Fruit fly (Drosophila melanogaster) whole organism, embryonic: ENCODE measurements around the gene PIG-L.

Experiments
- ATbp ChIP-seq: fragments of 200-800 bp; sonication (Bioruptor generic); optimal IDR thresholded peaks from 2 replicates; lab custom pipeline; 2017; ENCODE audit warnings: missing biosample characterization, mild to moderate bottlenecking, missing genetic modification characterization, missing genetic modification reagents
- Atf6 ChIP-seq: fragments of 200-800 bp; sonication (Bioruptor generic); IDR thresholded peaks from 2 replicates; pipeline ENCODE4 v1.3.6; 2022; ENCODE audit warnings: missing biosample characterization, missing genetic modification characterization
- CG11085 ChIP-seq: fragments of 200-800 bp; sonication (Bioruptor generic); IDR thresholded peaks from 2 replicates; pipeline ENCODE4 v1.3.6; 2022; ENCODE audit warnings: missing biosample characterization, missing genetic modification characterization
- CG11560 ChIP-seq: fragments of 200-800 bp; sonication (Bioruptor generic); IDR thresholded peaks from 3 replicates; pipeline ENCODE4 v1.3.6; 2022; ENCODE audit warnings: missing biosample characterization, missing genetic modification characterization
- CG12155 ChIP-seq: fragments of 200-800 bp; sonication (Bioruptor generic); optimal IDR thresholded peaks from 3 replicates; lab custom pipeline; 2016; ENCODE audit warnings: missing biosample characterization, missing genetic modification characterization
- CG12299 ChIP-seq: fragments of 200-800 bp; sonication (Bioruptor generic); optimal IDR thresholded peaks from 2 replicates; lab custom pipeline; 2018; ENCODE audit warnings: missing biosample characterization, mild to moderate bottlenecking, missing genetic modification characterization
- CG12744 ChIP-seq: fragments of 200-800 bp; sonication (Bioruptor generic); optimal IDR thresholded peaks from 2 replicates; lab custom pipeline; 2016; ENCODE audit warnings: missing biosample characterization, missing genetic modification characterization
- CG12769 ChIP-seq: fragments of 200-800 bp; sonication (Bioruptor generic); optimal IDR thresholded peaks from 2 replicates; lab custom pipeline; 2019; ENCODE audit warnings: missing biosample characterization, mild to moderate bottlenecking, missing genetic modification characterization, moderate library complexity
- CG13624 ChIP-seq: fragments of 200-800 bp; sonication (Bioruptor generic); optimal IDR thresholded peaks from 2 replicates; lab custom pipeline; 2016; ENCODE audit warnings: missing biosample characterization, missing genetic modification characterization
- CG14014 ChIP-seq: fragments of 200-800 bp; sonication (Bioruptor generic); IDR thresholded peaks from 2 replicates; pipeline ENCODE4 v1.3.6; 2022; ENCODE audit warnings: missing biosample characterization, missing genetic modification characterization
- CG1603 ChIP-seq: fragments of 200-800 bp; sonication (Bioruptor generic); optimal IDR thresholded peaks from 2 replicates; lab custom pipeline; 2019; ENCODE audit warnings: missing biosample characterization, mild to moderate bottlenecking, missing genetic modification characterization, moderate library complexity
- CG17568 ChIP-seq: fragments of 200-800 bp; sonication (Bioruptor generic); optimal IDR thresholded peaks from 2 replicates; lab custom pipeline; 2018; ENCODE audit warnings: missing biosample characterization, mild to moderate bottlenecking, missing genetic modification characterization, moderate library complexity
- CG18011 ChIP-seq: fragments of 200-800 bp; sonication (Bioruptor generic); optimal IDR thresholded peaks from 2 replicates; lab custom pipeline; 2017; ENCODE audit warnings: missing biosample characterization, missing genetic modification characterization, mild to moderate bottlenecking, moderate library complexity, missing genotype
- CG2889 ChIP-seq: fragments of 200-800 bp; sonication (Bioruptor generic); IDR thresholded peaks from 3 replicates; pipeline ENCODE4 v1.3.6; 2022; ENCODE audit warnings: missing biosample characterization, missing genetic modification characterization
- CG31365 ChIP-seq: fragments of 200-800 bp; sonication (Bioruptor generic); optimal IDR thresholded peaks from 2 replicates; lab custom pipeline; 2018; ENCODE audit warnings: missing biosample characterization, mild to moderate bottlenecking, missing genetic modification characterization
- CG3281 ChIP-seq: fragments of 200-800 bp; sonication (Bioruptor generic); optimal IDR thresholded peaks from 3 replicates; lab custom pipeline; 2017; ENCODE audit warnings: missing biosample characterization, mild to moderate bottlenecking, missing genetic modification characterization
- CG34376 ChIP-seq: fragments of 200-800 bp; sonication (Bioruptor generic); optimal IDR thresholded peaks from 2 replicates; lab custom pipeline; 2018; ENCODE audit warnings: missing biosample characterization, mild to moderate bottlenecking, missing genetic modification characterization
- CG6854 ChIP-seq: fragments of 200-800 bp; sonication (Bioruptor generic); optimal IDR thresholded peaks from 3 replicates; lab custom pipeline; 2017; ENCODE audit warnings: missing biosample characterization, mild to moderate bottlenecking, missing genetic modification characterization
- CG7271 ChIP-seq: fragments of 200-800 bp; sonication (Bioruptor generic); optimal IDR thresholded peaks from 2 replicates; lab custom pipeline; 2018; ENCODE audit warnings: missing biosample characterization, mild to moderate bottlenecking, missing genetic modification characterization, moderate library complexity
- CG9932 ChIP-seq: fragments of 200-800 bp; sonication (Bioruptor generic); IDR thresholded peaks from 2 replicates; pipeline ENCODE4 v1.3.6; 2022; ENCODE audit warnings: missing biosample characterization, missing genetic modification characterization
- D19A ChIP-seq: fragments of 200-800 bp; optimal IDR thresholded peaks from 3 replicates; lab custom pipeline; 2019; ENCODE audit warnings: missing biosample characterization, mild to moderate bottlenecking, missing genetic modification characterization, moderate library complexity
- Drgx ChIP-seq: fragments of 200-800 bp; sonication (Bioruptor generic); IDR thresholded peaks from 2 replicates; pipeline ENCODE4 v1.3.6; 2022; ENCODE audit warnings: missing biosample characterization, missing genetic modification characterization
- E2f2 ChIP-seq: fragments of 200-800 bp; sonication (Bioruptor generic); IDR thresholded peaks from 2 replicates; pipeline ENCODE4 v1.3.6; 2022; ENCODE audit warnings: missing biosample characterization, missing genetic modification characterization
- Gug ChIP-seq: fragments of 200-800 bp; sonication (Bioruptor generic); IDR thresholded peaks from 4 replicates; pipeline ENCODE4 v1.3.6; 2022; ENCODE audit warnings: missing biosample characterization, missing genetic modification characterization
- HLH54F ChIP-seq: fragments of 200-800 bp; sonication (Bioruptor generic); optimal IDR thresholded peaks from 3 replicates; lab custom pipeline; 2016; ENCODE audit warnings: missing biosample characterization, missing genetic modification characterization
- HLHmδ ChIP-seq: fragments of 200-800 bp; sonication (Bioruptor generic); optimal IDR thresholded peaks from 2 replicates; lab custom pipeline; 2018; ENCODE audit warnings: missing biosample characterization, mild to moderate bottlenecking, missing genetic modification characterization, moderate library complexity
- Hand ChIP-seq: fragments of 200-800 bp; sonication (Bioruptor generic); optimal IDR thresholded peaks from 2 replicates; lab custom pipeline; 2017; ENCODE audit warnings: mild to moderate bottlenecking, missing biosample characterization, missing genetic modification reagents, missing genetic modification characterization
- Kr ChIP-seq: fragments of 200-800 bp; sonication (Bioruptor generic); optimal IDR thresholded peaks from 2 replicates; lab custom pipeline; 2017; ENCODE audit warnings: missing biosample characterization, mild to moderate bottlenecking, missing genetic modification characterization
- Lhr ChIP-seq: fragments of 200-800 bp; sonication (Bioruptor generic); optimal IDR thresholded peaks from 3 replicates; lab custom pipeline; 2017; ENCODE audit warnings: mild to moderate bottlenecking, missing biosample characterization, missing genetic modification reagents, missing genetic modification characterization
- Nf-YC ChIP-seq: fragments of 200-800 bp; optimal IDR thresholded peaks from 3 replicates; lab custom pipeline; 2019; ENCODE audit warnings: missing biosample characterization, mild to moderate bottlenecking, missing genetic modification characterization, moderate library complexity
- Rfx ChIP-seq: fragments of 200-800 bp; sonication (Bioruptor generic); IDR thresholded peaks from 2 replicates; pipeline ENCODE4 v1.3.6; 2022; ENCODE audit warnings: missing biosample characterization, missing genetic modification characterization
- Sox100B ChIP-seq: fragments of 200-800 bp; sonication (Bioruptor generic); optimal IDR thresholded peaks from 3 replicates; lab custom pipeline; 2018; ENCODE audit warnings: missing biosample characterization, mild to moderate bottlenecking, missing genetic modification characterization
- Sry-β ChIP-seq: fragments of 200-800 bp; sonication (Bioruptor generic); optimal IDR thresholded peaks from 2 replicates; lab custom pipeline; 2018; ENCODE audit warnings: missing biosample characterization, mild to moderate bottlenecking, missing genetic modification characterization, moderate library complexity
- Ssrp ChIP-seq: fragments of 200-800 bp; sonication (Bioruptor generic); optimal IDR thresholded peaks from 2 replicates; lab custom pipeline; 2018; ENCODE audit warnings: missing biosample characterization, mild to moderate bottlenecking, missing genetic modification characterization, moderate library complexity
- br ChIP-seq: fragments of >200 bp; optimal IDR thresholded peaks from 2 replicates; lab custom pipeline; 2017
- esg ChIP-seq: fragments of 200-800 bp; sonication (Bioruptor generic); conservative IDR thresholded peaks from 2 replicates; pipeline ENCODE4 v1.3.6; 2022; ENCODE audit warnings: missing biosample characterization, missing genetic modification characterization
- eyg ChIP-seq: fragments of 200-800 bp; sonication (Bioruptor generic); optimal IDR thresholded peaks from 3 replicates; lab custom pipeline; 2016; ENCODE audit warnings: missing biosample characterization, missing genetic modification characterization
- fru ChIP-seq: fragments of >200 bp; optimal IDR thresholded peaks from 2 replicates; lab custom pipeline; 2017
- gsb ChIP-seq: fragments of 200-800 bp; sonication (Bioruptor generic); IDR thresholded peaks from 2 replicates; pipeline ENCODE4 v1.3.6; 2022; ENCODE audit warnings: missing biosample characterization, missing genetic modification characterization
- kay ChIP-seq: fragments of 200-800 bp; sonication (Bioruptor generic); optimal IDR thresholded peaks from 2 replicates; lab custom pipeline; 2016; ENCODE audit warnings: missing biosample characterization, missing genetic modification characterization
- klu ChIP-seq: fragments of 200-800 bp; sonication (Bioruptor generic); IDR thresholded peaks from 2 replicates; pipeline ENCODE4 v1.3.6; 2022; ENCODE audit warnings: missing biosample characterization, missing genetic modification characterization
- kni ChIP-seq: fragments of 200-800 bp; sonication (Bioruptor generic); optimal IDR thresholded peaks from 3 replicates; lab custom pipeline; 2017; ENCODE audit warnings: mild to moderate bottlenecking, missing biosample characterization, missing genetic modification reagents, missing genetic modification characterization
- lab ChIP-seq: fragments of 200-800 bp; sonication (Bioruptor generic); optimal IDR thresholded peaks from 3 replicates; lab custom pipeline; 2017; ENCODE audit warnings: missing biosample characterization, missing genetic modification characterization, mild to moderate bottlenecking, moderate library complexity, missing genetic modification reagents
- nau ChIP-seq: fragments of 200-800 bp; sonication (Bioruptor generic); optimal IDR thresholded peaks from 3 replicates; lab custom pipeline; 2017; ENCODE audit warnings: missing biosample characterization, mild to moderate bottlenecking, missing genetic modification characterization, missing genetic modification reagents
- oc ChIP-seq: fragments of 200-800 bp; sonication (Bioruptor generic); optimal IDR thresholded peaks from 2 replicates; lab custom pipeline; 2018; ENCODE audit warnings: missing biosample characterization, mild to moderate bottlenecking, missing genetic modification characterization, moderate library complexity
- pnt ChIP-seq: fragments of 200-800 bp; sonication (Bioruptor generic); optimal IDR thresholded peaks from 3 replicates; lab custom pipeline; 2016; ENCODE audit warnings: missing biosample characterization, missing genetic modification characterization
- tgo ChIP-seq: fragments of 200-800 bp; sonication (Bioruptor generic); IDR thresholded peaks from 3 replicates; pipeline ENCODE4 v1.3.6; 2022; ENCODE audit warnings: missing biosample characterization, missing genetic modification characterization
- tin ChIP-seq: fragments of 200-800 bp; sonication (Bioruptor generic); optimal IDR thresholded peaks from 3 replicates; lab custom pipeline; 2016; ENCODE audit warnings: missing biosample characterization, missing genetic modification characterization
- tx ChIP-seq: fragments of 200-800 bp; sonication (Bioruptor generic); optimal IDR thresholded peaks from 2 replicates; lab custom pipeline; 2016; ENCODE audit warnings: missing biosample characterization, missing genetic modification characterization
- yki ChIP-seq: fragments of >200 bp; optimal IDR thresholded peaks from 3 replicates; lab custom pipeline; 2018
- zfh1 ChIP-seq: fragments of 200-800 bp; sonication (Bioruptor generic); IDR thresholded peaks from 3 replicates; pipeline ENCODE4 v1.3.6; 2022; ENCODE audit warnings: missing biosample characterization, missing genetic modification characterization

PIG-L gene

DNA sequence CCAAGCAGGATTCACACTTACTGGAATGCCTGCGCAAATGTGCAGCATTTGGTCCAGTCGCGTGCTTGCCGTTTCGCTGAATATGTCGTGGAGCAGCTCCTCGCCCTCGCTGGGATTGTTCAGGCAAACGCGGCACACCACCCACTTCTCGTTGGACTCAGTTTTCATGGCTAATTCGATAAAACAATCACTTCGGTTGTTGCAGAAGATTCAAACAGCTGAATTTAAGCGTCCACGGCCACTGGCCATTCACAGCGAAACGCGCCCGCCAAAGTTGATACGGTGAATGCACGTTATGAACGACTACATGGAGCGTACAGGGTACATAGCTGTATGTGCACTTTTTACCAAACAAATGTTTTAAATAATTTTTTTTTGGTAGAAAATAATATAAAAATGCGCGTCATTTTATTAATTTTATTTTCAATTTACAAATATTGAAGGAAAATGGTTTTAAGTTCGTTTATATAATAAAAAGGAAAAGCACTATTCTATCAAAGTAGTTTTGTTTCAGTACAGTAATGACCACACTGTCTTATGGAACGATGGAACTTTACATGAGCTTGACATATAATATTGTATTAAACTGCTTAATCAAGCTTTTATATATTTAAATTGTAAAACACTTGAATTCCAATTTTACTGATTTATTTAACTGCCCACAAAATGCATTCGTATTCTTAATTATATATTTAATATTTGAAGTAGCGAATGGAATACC lies 10.1 kb upstream of the PIG-L start, which contains the start of gene trem (continued):
- TF ChIP-seq CG11560 (peak; percentile 61; the same call in 2 of the 3 replicates), Sox100B (GFP tag; lab: Kevin White, UChicago) (no peak), esg (GFP tag; lab: Robert Waterston, UW) (peak; percentile 50; the same call in 1 of the 2 replicates), gsb (GFP tag; lab: Robert Waterston, UW) (no peak), CG12744 (no peak), nau (GFP tag; lab: Kevin White, UChicago) (no peak), br (no peak), CG6854 (no peak), CG18011 (peak; percentile 44), CG9932 (GFP tag; lab: Robert Waterston, UW) (peak; percentile 90), tx (no peak), eyg (GFP tag; lab: Kevin White, UChicago) (no peak), Hand (no peak), CG17568 (GFP tag; lab: Kevin White, UChicago) (no peak), CG1603 (no peak), Ssrp (tag; lab: Kevin White, UChicago) (peak; percentile 81), Nf-YC (peak; percentile 69), HLHmδ (no peak), Kr (GFP tag; lab: Kevin White, UChicago) (no peak), Sry-β (GFP tag; lab: Kevin White, UChicago) (no peak), Rfx (GFP tag; lab: Robert Waterston, UW) (peak; percentile 76), E2f2 (GFP tag; lab: Robert Waterston, UW) (peak; percentile 27; the same call in 1 of the 2 replicates), klu (GFP tag; lab: Robert Waterston, UW) (peak; percentile 75), CG12155 (GFP tag; lab: Kevin White, UChicago) (peak; percentile 74), Drgx (GFP tag; lab: Robert Waterston, UW) (peak; percentile 36; the same call in 1 of the 2 replicates), yki (lab: Kevin White, UChicago) (peak; percentile 38), pnt (peak; percentile 61), tgo (GFP tag; lab: Robert Waterston, UW) (peak; percentile 70), lab (GFP tag; lab: Kevin White, UChicago) (no peak), CG2889 (no peak), CG11085 (peak; percentile 56), ATbp (GFP tag; lab: Kevin White, UChicago) (no peak), CG3281 (GFP tag; lab: Kevin White, UChicago) (peak; percentile 70), tin (GFP tag; lab: Kevin White, UChicago) (peak; percentile 76), Lhr (peak; percentile 27), kni (no peak), kay (no peak), Gug (peak; percentile 87), CG31365 (tag; lab: Kevin White, UChicago) (no peak), CG34376 (GFP tag; lab: Kevin White, UChicago) (no peak), Atf6 (GFP tag; lab: Robert Waterston, UW) (peak; percentile 47; the same call in 1 of the 2 replicates), HLH54F (GFP tag; lab: Kevin White, UChicago) (peak; percentile 54), CG14014 (GFP tag; lab: Robert Waterston, UW) (peak; percentile 30; the same call in 1 of the 2 replicates), CG12769 (tag; lab: Kevin White, UChicago) (no peak), CG12299 (tag; lab: Kevin White, UChicago) (peak; percentile 25), fru (lab: Kevin White, UChicago) (no peak), D19A (tag; lab: Kevin White, UChicago) (no peak), oc (tag; lab: Kevin White, UChicago) (no peak), zfh1 (peak; percentile 29; the same call in 1 of the 3 replicates), CG7271 (no peak), CG13624 (GFP tag; lab: Kevin White, UChicago) (peak; percentile 42)
